Worm (Caenorhabditis elegans) whole organism, mixed stage, embryonic: Measurements from ENCODE around the gene sri-42.
"Not testable (repeated sequence)": the region's sequence is repeated elsewhere in the genome, so short reads cannot be mapped to it uniquely, and the experiment has no call there.

ENCODE experiments used
- lin-13 ChIP-seq: fragments of 150-350 bp; optimal IDR thresholded peaks from 2 replicates; lab custom pipeline; 2014; ENCODE audit warnings: missing biosample characterization, missing genetic modification characterization
- lin-32 ChIP-seq: fragments of 200-800 bp; sonication (Bioruptor generic); optimal IDR thresholded peaks from 2 replicates; lab custom pipeline; 2018; ENCODE audit warnings: mild to moderate bottlenecking, missing genetic modification characterization, missing compliant biosample characterization
- mep-1 ChIP-seq: fragments of 150-350 bp; optimal IDR thresholded peaks from 2 replicates; lab custom pipeline; 2017; ENCODE audit warnings: missing biosample characterization, missing genetic modification reagents, missing genetic modification characterization, inconsistent platforms
- nhr-12 ChIP-seq: fragments of 150-350 bp; optimal IDR thresholded peaks from 2 replicates; lab custom pipeline; 2014; ENCODE audit warnings: missing biosample characterization, missing genetic modification characterization
- nhr-2 ChIP-seq: fragments of 150-350 bp; optimal IDR thresholded peaks from 2 replicates; lab custom pipeline; 2014; ENCODE audit warnings: missing biosample characterization, missing genetic modification characterization
- nhr-28 ChIP-seq: fragments of 150-350 bp; optimal IDR thresholded peaks from 2 replicates; lab custom pipeline; 2014; ENCODE audit warnings: missing biosample characterization, missing genetic modification characterization
- nhr-76 ChIP-seq: sonication (generic microtip); optimal IDR thresholded peaks from 2 replicates; lab custom pipeline; 2017; ENCODE audit warnings: missing biosample characterization, missing genetic modification characterization
- unc-62 ChIP-seq: fragments of 150-350 bp; optimal IDR thresholded peaks from 2 replicates; lab custom pipeline; 2014; ENCODE audit warnings: missing biosample characterization, missing genetic modification reagents, missing genetic modification characterization
- zip-8 ChIP-seq: fragments of 150-350 bp; optimal IDR thresholded peaks from 2 replicates; lab custom pipeline; 2014; ENCODE audit warnings: missing biosample characterization, missing genetic modification characterization
- ztf-11 ChIP-seq: fragments of 150-350 bp; optimal IDR thresholded peaks from 2 replicates; lab custom pipeline; 2014; ENCODE audit warnings: missing biosample characterization, missing genetic modification characterization

- not testable (repeated sequence) for TF ChIP-seq lin-32 (GFP tag; lab: Kevin White, UChicago); lin-13 (tag; lab: Kevin White, UChicago); nhr-2 (tag; lab: Kevin White, UChicago); ztf-11 (tag; lab: Kevin White, UChicago); mep-1 (tag; lab: Kevin White, UChicago); nhr-76 (tag; lab: Kevin White, UChicago); nhr-28 (tag; lab: Kevin White, UChicago); unc-62 (GFP tag; lab: Kevin White, UChicago); nhr-12; zip-8 (tag; lab: Kevin White, UChicago)
These were observed 46.3 kb upstream of the sri-42 start, which contains the start of gene Y27F2A.11 for ce11 chrII:3189038-3189437.
